Fruit fly (Drosophila melanogaster) Kc167 (cell line): Measurements from ENCODE around the gene CG5968.

Source experiments
- Myc ChIP-seq: fragments of >200 bp; optimal IDR thresholded peaks from 2 replicates; lab custom pipeline; 2017; ENCODE audit warnings: missing external identifiers
- Sin3A ChIP-seq: fragments of >200 bp; optimal IDR thresholded peaks from 2 replicates; lab custom pipeline; 2018; ENCODE audit warnings: missing external identifiers
- h ChIP-seq: fragments of >200 bp; optimal IDR thresholded peaks from 3 replicates; lab custom pipeline; 2018; ENCODE audit warnings: missing external identifiers
- insv ChIP-seq: fragments of >200 bp; optimal IDR thresholded peaks from 3 replicates; lab custom pipeline; 2018; ENCODE audit warnings: missing external identifiers
- psq ChIP-seq: fragments of >200 bp; optimal IDR thresholded peaks from 2 replicates; lab custom pipeline; 2017; ENCODE audit warnings: missing external identifiers
- ttk ChIP-seq: sonication (Bioruptor generic); optimal IDR thresholded peaks from 2 replicates; lab custom pipeline; 2017; ENCODE audit warnings: missing external identifiers

CG5968 gene

dm6 chr2L:16520475-16521344 is 29.0 kb downstream of the CG5968 start:
- TF ChIP-seq psq (lab: Kevin White, UChicago) (no peak), Sin3A (lab: Kevin White, UChicago) (no peak), ttk (lab: Kevin White, UChicago) (no peak), h (no peak), insv (no peak), Myc (lab: Kevin White, UChicago) (no peak)

- TF ChIP-seq ttk (lab: Kevin White, UChicago), result no peak
- TF ChIP-seq h, result no peak
- no peak for TF ChIP-seq Sin3A (lab: Kevin White, UChicago)
Measured at dm6 chr2L:16519582-16520474, 29.9 kb downstream of the CG5968 start.

- TF ChIP-seq Myc (lab: Kevin White, UChicago) (no peak), ttk (lab: Kevin White, UChicago) (no peak), h (no peak), psq (lab: Kevin White, UChicago) (no peak)
Measured at dm6 chr2L:16511277-16511678, 38.5 kb downstream of the CG5968 start.

dm6 chr2L:16507682-16508269 is 42.0 kb downstream of the CG5968 start:
- TF ChIP-seq Myc (lab: Kevin White, UChicago), result no peak
- TF ChIP-seq h, result no peak
- no peak for TF ChIP-seq insv
- no peak for TF ChIP-seq ttk (lab: Kevin White, UChicago)
- TF ChIP-seq psq (lab: Kevin White, UChicago), result no peak
- TF ChIP-seq Sin3A (lab: Kevin White, UChicago), result no peak

dm6 chr2L:16507197-16507596 is 42.6 kb downstream of the CG5968 start:
- TF ChIP-seq insv (no peak), Myc (lab: Kevin White, UChicago) (no peak), ttk (lab: Kevin White, UChicago) (no peak), psq (lab: Kevin White, UChicago) (no peak), h (no peak), Sin3A (lab: Kevin White, UChicago) (no peak)

dm6 chr2L:16502898-16503551 is 46.7 kb downstream of the CG5968 start:
- no peak for TF ChIP-seq psq (lab: Kevin White, UChicago)
- no peak for TF ChIP-seq h

dm6 chr2L:16501366-16501765 is 48.4 kb downstream of the CG5968 start:
- TF ChIP-seq Myc (lab: Kevin White, UChicago) (no peak), Sin3A (lab: Kevin White, UChicago) (no peak), insv (no peak), h (no peak), ttk (lab: Kevin White, UChicago) (no peak), psq (lab: Kevin White, UChicago) (no peak)

- TF ChIP-seq h (no peak), ttk (lab: Kevin White, UChicago) (no peak), Myc (lab: Kevin White, UChicago) (no peak), insv (no peak), psq (lab: Kevin White, UChicago) (no peak), Sin3A (lab: Kevin White, UChicago) (no peak)
Measured at dm6 chr2L:16500469-16500868, 49.3 kb downstream of the CG5968 start.

dm6 chr2L:16499559-16499958 is 50.2 kb downstream of the CG5968 start:
- TF ChIP-seq ttk (lab: Kevin White, UChicago), result no peak
- TF ChIP-seq h, result no peak
- TF ChIP-seq Myc (lab: Kevin White, UChicago), result no peak
- no peak for TF ChIP-seq Sin3A (lab: Kevin White, UChicago)
- no peak for TF ChIP-seq insv
- TF ChIP-seq psq (lab: Kevin White, UChicago), result no peak
